Worm (Caenorhabditis elegans): ENCODE data around the gene ndc-80.

DNA sequence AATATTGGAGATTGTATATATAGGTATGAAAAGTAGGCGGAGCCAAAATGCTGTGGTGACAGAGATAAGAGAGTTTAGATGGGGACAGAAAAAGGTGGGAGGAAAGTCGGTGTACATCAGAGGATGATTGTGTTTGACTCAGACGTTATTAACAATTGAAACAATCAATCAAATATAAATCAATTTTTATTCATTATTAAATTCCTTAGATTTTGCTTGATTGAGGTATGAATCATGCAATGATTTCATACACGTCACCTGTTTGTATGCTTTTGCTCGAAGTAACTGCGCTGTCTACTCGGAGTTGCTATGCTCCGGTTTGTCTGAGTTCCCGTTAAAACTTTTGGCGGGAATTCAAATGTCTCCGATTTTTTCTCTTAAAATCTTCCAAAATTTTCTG lies 29.2 kb downstream of the ndc-80 start, which contains the start of gene C04G2.10:
- TF ChIP-seq mdl-1 (tag; optimal IDR thresholded peaks at IDR 0.05) (no peak), elt-3 (tag; optimal IDR thresholded peaks at IDR 0.05) (no peak), skn-1 (tag; optimal IDR thresholded peaks at IDR 0.05) (no peak), egl-27 (tag; optimal IDR thresholded peaks at IDR 0.05) (no peak)

All from whole organism, L2 larva.